Worm (Caenorhabditis elegans): Measurements from ENCODE around the gene R05D3.12.
"Not testable (repeated sequence)": the region's sequence is repeated elsewhere in the genome, so short reads cannot be mapped to it uniquely, and the experiment has no call there.

DNA sequence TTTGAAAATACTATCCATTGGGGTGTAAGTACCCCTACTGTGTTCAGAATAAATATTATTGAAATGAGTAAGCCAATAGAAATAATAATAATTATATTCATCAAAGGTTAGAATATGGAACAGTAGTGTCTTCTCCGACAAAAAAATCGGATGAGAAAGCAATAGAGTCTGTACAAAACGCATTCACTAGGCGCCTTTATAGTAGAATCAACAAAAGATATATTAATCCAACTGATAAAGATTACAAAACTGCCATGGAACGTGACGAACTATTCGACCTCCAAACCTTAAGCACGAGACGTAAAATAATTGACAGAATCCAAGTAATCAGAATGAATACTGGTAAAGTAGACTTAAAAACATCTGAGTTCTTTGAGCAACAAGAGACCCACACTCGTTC lies 32.9 kb upstream of the R05D3.12 start, which contains the start of gene clc-29:
- not testable (repeated sequence) for TF ChIP-seq ama-1 (optimal IDR thresholded peaks at IDR 0.05); ceh-36 (tag; optimal IDR thresholded peaks at IDR 0.05); F13C5.2 (tag; optimal IDR thresholded peaks at IDR 0.05); hmbx-1 (tag; optimal IDR thresholded peaks at IDR 0.05); pes-1 (GFP tag; IDR thresholded peaks at IDR 0.05); B0310.2 (tag; optimal IDR thresholded peaks at IDR 0.05); tra-4 (tag; optimal IDR thresholded peaks at IDR 0.05)

Data from whole organism, early embryonic.